Fruit fly (Drosophila melanogaster) whole organism, embryonic: ENCODE data around the gene Tsf1.

Source experiments
- Adf1 ChIP-seq: fragments of 200-800 bp; sonication (Bioruptor generic); IDR thresholded peaks from 2 replicates; pipeline ENCODE4 v1.3.6; 2022; ENCODE audit warnings: missing biosample characterization, missing genetic modification characterization
- BEAF-32 ChIP-seq: fragments of 200-800 bp; sonication (Bioruptor generic); optimal IDR thresholded peaks from 3 replicates; lab custom pipeline; 2017; ENCODE audit warnings: missing biosample characterization, missing genetic modification characterization, mild to moderate bottlenecking, moderate library complexity, missing genetic modification reagents
- CG10543 ChIP-seq: fragments of 200-800 bp; sonication (Bioruptor generic); optimal IDR thresholded peaks from 3 replicates; lab custom pipeline; 2017; ENCODE audit warnings: missing biosample characterization, mild to moderate bottlenecking, missing genetic modification characterization, moderate library complexity
- CG10654 ChIP-seq: fragments of 200-800 bp; sonication (Bioruptor generic); optimal IDR thresholded peaks from 2 replicates; lab custom pipeline; 2016; ENCODE audit warnings: missing biosample characterization, missing genetic modification characterization
- CG12659 ChIP-seq: fragments of 200-800 bp; sonication (Bioruptor generic); optimal IDR thresholded peaks from 3 replicates; lab custom pipeline; 2017; ENCODE audit warnings: mild to moderate bottlenecking, missing biosample characterization, missing genetic modification reagents, missing genetic modification characterization
- CG14860 ChIP-seq: fragments of 200-800 bp; sonication (Bioruptor generic); IDR thresholded peaks from 3 replicates; pipeline ENCODE4 v1.3.6; 2022; ENCODE audit warnings: missing biosample characterization, missing genetic modification characterization; ENCODE audit not compliant: partially characterized antibody
- CG15269 ChIP-seq: fragments of 200-800 bp; sonication (Bioruptor generic); optimal IDR thresholded peaks from 2 replicates; lab custom pipeline; 2018; ENCODE audit warnings: missing biosample characterization, mild to moderate bottlenecking, missing genetic modification characterization, moderate library complexity
- CG16813 ChIP-seq: fragments of 200-800 bp; sonication (Bioruptor generic); IDR thresholded peaks from 3 replicates; pipeline ENCODE4 v1.3.6; 2022; ENCODE audit warnings: missing biosample characterization, missing genetic modification characterization; ENCODE audit not compliant: partially characterized antibody
- CG16863 ChIP-seq: fragments of 200-800 bp; sonication (Bioruptor generic); optimal IDR thresholded peaks from 3 replicates; lab custom pipeline; 2016; ENCODE audit warnings: missing biosample characterization, missing genetic modification characterization
- CG18764 ChIP-seq: fragments of 200-800 bp; sonication (Bioruptor generic); optimal IDR thresholded peaks from 3 replicates; lab custom pipeline; 2016; ENCODE audit warnings: missing biosample characterization, missing genetic modification characterization
- CG2120 ChIP-seq: fragments of 200-800 bp; sonication (Bioruptor generic); optimal IDR thresholded peaks from 3 replicates; lab custom pipeline; 2016; ENCODE audit warnings: missing biosample characterization, missing genetic modification characterization
- CG2202 ChIP-seq: fragments of 200-800 bp; sonication (Bioruptor generic); optimal IDR thresholded peaks from 2 replicates; lab custom pipeline; 2018; ENCODE audit warnings: missing biosample characterization, mild to moderate bottlenecking, missing genetic modification characterization
- CG2712 ChIP-seq: fragments of 200-800 bp; optimal IDR thresholded peaks from 3 replicates; lab custom pipeline; 2019; ENCODE audit warnings: missing biosample characterization, mild to moderate bottlenecking, missing genetic modification characterization, moderate library complexity
- CG4282 ChIP-seq: fragments of 200-800 bp; sonication (Bioruptor generic); optimal IDR thresholded peaks from 2 replicates; lab custom pipeline; 2016; ENCODE audit warnings: missing biosample characterization, missing genetic modification characterization
- CG4404 ChIP-seq: fragments of 200-800 bp; sonication (Bioruptor generic); IDR thresholded peaks from 2 replicates; pipeline ENCODE4 v1.3.6; 2022; ENCODE audit warnings: missing biosample characterization, missing genetic modification characterization
- CG4730 ChIP-seq: fragments of 200-800 bp; sonication (Bioruptor generic); IDR thresholded peaks from 2 replicates; pipeline ENCODE4 v1.3.6; 2022; ENCODE audit warnings: missing biosample characterization, missing genetic modification characterization
- CG4820 ChIP-seq: fragments of 200-800 bp; sonication (Bioruptor generic); optimal IDR thresholded peaks from 3 replicates; lab custom pipeline; 2016; ENCODE audit warnings: missing biosample characterization, missing genetic modification characterization
- CG7357 ChIP-seq: fragments of 200-800 bp; sonication (Bioruptor generic); IDR thresholded peaks from 3 replicates; pipeline ENCODE4 v1.3.6; 2022; ENCODE audit warnings: missing biosample characterization, missing genetic modification characterization
- CG7963 ChIP-seq: fragments of 200-800 bp; sonication (Bioruptor generic); IDR thresholded peaks from 3 replicates; pipeline ENCODE4 v1.3.6; 2022; ENCODE audit warnings: missing biosample characterization, missing genetic modification characterization; ENCODE audit not compliant: partially characterized antibody
- Chrac-16 ChIP-seq: fragments of 200-800 bp; sonication (Bioruptor generic); optimal IDR thresholded peaks from 3 replicates; lab custom pipeline; 2016; ENCODE audit warnings: missing biosample characterization, missing genetic modification characterization
- Deaf1 ChIP-seq: fragments of 200-800 bp; optimal IDR thresholded peaks from 3 replicates; lab custom pipeline; 2019; ENCODE audit warnings: missing biosample characterization, mild to moderate bottlenecking, missing genetic modification characterization, moderate library complexity
- Ets97D ChIP-seq: fragments of 200-800 bp; sonication (Bioruptor generic); optimal IDR thresholded peaks from 3 replicates; lab custom pipeline; 2016; ENCODE audit warnings: missing biosample characterization, missing genetic modification characterization
- HLH4C ChIP-seq: fragments of 200-800 bp; sonication (Bioruptor generic); IDR thresholded peaks from 3 replicates; pipeline ENCODE4 v1.3.6; 2022; ENCODE audit warnings: missing biosample characterization, missing genetic modification characterization; ENCODE audit not compliant: partially characterized antibody
- HmgD ChIP-seq: fragments of 200-800 bp; sonication (Bioruptor generic); optimal IDR thresholded peaks from 3 replicates; lab custom pipeline; 2016; ENCODE audit warnings: missing biosample characterization, missing genetic modification characterization
- Hr78 ChIP-seq, 2 experiments: fragments of 200-800 bp in 1 of 2; fragments of >200 bp in 1 of 2; sonication (Bioruptor generic) in 1 of 2; optimal IDR thresholded peaks; 2 replicates each; lab custom pipeline; 2017 to 2019; ENCODE audit warnings: missing biosample characterization in 2 of 2, missing genetic modification characterization in 2 of 2, mild to moderate bottlenecking in 1 of 2, moderate library complexity in 1 of 2
- Meics ChIP-seq: fragments of 200-800 bp; sonication (Bioruptor generic); optimal IDR thresholded peaks from 2 replicates; lab custom pipeline; 2017; ENCODE audit warnings: missing biosample characterization, mild to moderate bottlenecking, missing genetic modification characterization
- Nf-YB ChIP-seq: fragments of 200-800 bp; sonication (Bioruptor generic); optimal IDR thresholded peaks from 3 replicates; lab custom pipeline; 2019; ENCODE audit warnings: missing biosample characterization, mild to moderate bottlenecking, missing genetic modification characterization, moderate library complexity
- Nf-YC ChIP-seq: fragments of 200-800 bp; optimal IDR thresholded peaks from 3 replicates; lab custom pipeline; 2019; ENCODE audit warnings: missing biosample characterization, mild to moderate bottlenecking, missing genetic modification characterization, moderate library complexity
- Oaz ChIP-seq: fragments of 200-800 bp; sonication (Bioruptor generic); IDR thresholded peaks from 2 replicates; pipeline ENCODE4 v1.3.6; 2022; ENCODE audit warnings: missing biosample characterization, missing genetic modification characterization
- Side ChIP-seq: fragments of 200-800 bp; sonication (Bioruptor generic); optimal IDR thresholded peaks from 2 replicates; lab custom pipeline; 2016; ENCODE audit warnings: missing biosample characterization, missing genetic modification characterization
- Six4 ChIP-seq: fragments of 200-800 bp; sonication (Bioruptor generic); optimal IDR thresholded peaks from 2 replicates; lab custom pipeline; 2016; ENCODE audit warnings: missing biosample characterization, missing genetic modification characterization
- Spps ChIP-seq: fragments of 200-800 bp; sonication (Bioruptor generic); optimal IDR thresholded peaks from 2 replicates; lab custom pipeline; 2018; ENCODE audit warnings: missing biosample characterization, mild to moderate bottlenecking, missing genetic modification characterization
- Usf ChIP-seq: fragments of 200-800 bp; sonication (Bioruptor generic); optimal IDR thresholded peaks from 2 replicates; lab custom pipeline; 2017; ENCODE audit warnings: missing genotype, missing biosample characterization, missing genetic modification characterization
- amos ChIP-seq: fragments of 200-800 bp; sonication (Bioruptor generic); IDR thresholded peaks from 2 replicates; pipeline ENCODE4 v1.3.6; 2022; ENCODE audit warnings: missing biosample characterization, missing genetic modification characterization; ENCODE audit not compliant: partially characterized antibody
- bab2 ChIP-seq: fragments of 200-800 bp; sonication (Bioruptor generic); optimal IDR thresholded peaks from 2 replicates; lab custom pipeline; 2016; ENCODE audit warnings: missing biosample characterization, missing genetic modification characterization
- cg ChIP-seq: fragments of 200-800 bp; sonication (Bioruptor generic); optimal IDR thresholded peaks from 3 replicates; lab custom pipeline; 2019; ENCODE audit warnings: missing biosample characterization, mild to moderate bottlenecking, missing genetic modification characterization, moderate library complexity
- chif ChIP-seq, 2 experiments: fragments of 200-800 bp; sonication (Bioruptor generic); optimal IDR thresholded peaks; 3 replicates each; lab custom pipeline; 2016; ENCODE audit warnings: missing biosample characterization in 2 of 2, missing genetic modification characterization in 2 of 2
- ci ChIP-seq: fragments of 200-800 bp; sonication (Bioruptor generic); IDR thresholded peaks from 3 replicates; pipeline ENCODE4 v1.3.6; 2022; ENCODE audit warnings: missing biosample characterization, missing genetic modification characterization
- croc ChIP-seq: fragments of 200-800 bp; sonication (Bioruptor generic); conservative IDR thresholded peaks from 3 replicates; pipeline ENCODE4 v1.3.6; 2022; ENCODE audit warnings: missing biosample characterization, missing genetic modification characterization
- cwo ChIP-seq: fragments of 200-800 bp; sonication (Bioruptor generic); optimal IDR thresholded peaks from 3 replicates; lab custom pipeline; 2017; ENCODE audit warnings: missing biosample characterization, missing genetic modification characterization, mild to moderate bottlenecking, moderate library complexity, missing genetic modification reagents
- gfzf ChIP-seq: fragments of 200-800 bp; sonication (Bioruptor generic); optimal IDR thresholded peaks from 2 replicates; lab custom pipeline; 2016; ENCODE audit warnings: missing biosample characterization, mild to moderate bottlenecking, missing genetic modification characterization, moderate library complexity
- grau ChIP-seq: fragments of 200-800 bp; optimal IDR thresholded peaks from 3 replicates; lab custom pipeline; 2019; ENCODE audit warnings: missing biosample characterization, mild to moderate bottlenecking, missing genetic modification characterization, moderate library complexity
- her ChIP-seq: fragments of 200-800 bp; sonication (Bioruptor generic); optimal IDR thresholded peaks from 2 replicates; lab custom pipeline; 2016; ENCODE audit warnings: missing biosample characterization, missing genetic modification characterization
- ind ChIP-seq: fragments of 200-800 bp; sonication (Bioruptor generic); optimal IDR thresholded peaks from 3 replicates; lab custom pipeline; 2016; ENCODE audit warnings: missing biosample characterization, missing genetic modification characterization
- org-1 ChIP-seq: fragments of 200-800 bp; sonication (Bioruptor generic); optimal IDR thresholded peaks from 2 replicates; lab custom pipeline; 2017; ENCODE audit warnings: missing biosample characterization, missing genetic modification characterization
- pfk ChIP-seq: fragments of 200-800 bp; sonication (Bioruptor generic); optimal IDR thresholded peaks from 2 replicates; lab custom pipeline; 2018; ENCODE audit warnings: missing biosample characterization, mild to moderate bottlenecking, missing genetic modification characterization, moderate library complexity
- scrt ChIP-seq: fragments of 200-800 bp; sonication (Bioruptor generic); optimal IDR thresholded peaks from 2 replicates; lab custom pipeline; 2018; ENCODE audit warnings: missing biosample characterization, mild to moderate bottlenecking, missing genetic modification characterization, moderate library complexity
- sqz ChIP-seq: fragments of 200-800 bp; sonication (Bioruptor generic); optimal IDR thresholded peaks from 3 replicates; lab custom pipeline; 2018; ENCODE audit warnings: missing biosample characterization, mild to moderate bottlenecking, missing genetic modification characterization
- tx ChIP-seq: fragments of 200-800 bp; sonication (Bioruptor generic); optimal IDR thresholded peaks from 2 replicates; lab custom pipeline; 2016; ENCODE audit warnings: missing biosample characterization, missing genetic modification characterization
- z ChIP-seq: fragments of 200-800 bp; sonication (Bioruptor generic); IDR thresholded peaks from 3 replicates; pipeline ENCODE4 v1.3.6; 2022; ENCODE audit warnings: missing biosample characterization, missing genetic modification characterization

The Tsf1 gene

dm6 chrX:18404632-18405238 is 17.9 kb downstream of the Tsf1 start (continued):
- TF ChIP-seq chif (GFP tag; optimal IDR thresholded peaks at IDR 0.05; lab: Kevin White, UChicago) (no peak), Ets97D (GFP tag; lab: Kevin White, UChicago) (no peak), Chrac-16 (GFP tag; lab: Kevin White, UChicago) (no peak), grau (tag; lab: Kevin White, UChicago) (peak; percentile 55), CG16863 (GFP tag; lab: Kevin White, UChicago) (peak; percentile 36), ind (GFP tag; lab: Kevin White, UChicago) (peak; percentile 10), CG4820 (GFP tag; lab: Kevin White, UChicago) (no peak), org-1 (GFP tag; lab: Kevin White, UChicago) (no peak), Nf-YB (GFP tag; lab: Kevin White, UChicago) (no peak), CG14860 (no peak), gfzf (GFP tag; lab: Kevin White, UChicago) (no peak), Oaz (no peak), Spps (tag; lab: Kevin White, UChicago) (no peak), croc (GFP tag; lab: Robert Waterston, UW) (no peak), Hr78 (GFP tag; optimal IDR thresholded peaks at IDR 0.05; lab: Kevin White, UChicago) (no peak), CG4730 (GFP tag; lab: Robert Waterston, UW) (no peak), CG2120 (GFP tag; lab: Kevin White, UChicago) (peak; percentile 74), CG10543 (peak; percentile 63), pfk (no peak), CG15269 (tag; lab: Kevin White, UChicago) (peak; percentile 12), CG16813 (GFP tag; lab: Robert Waterston, UW) (no peak), tx (no peak), CG7963 (GFP tag; lab: Robert Waterston, UW) (no peak), z (GFP tag; lab: Robert Waterston, UW) (peak; percentile 5; the same call in 1 of the 3 replicates), CG2712 (tag; lab: Kevin White, UChicago) (peak; percentile 17), BEAF-32 (GFP tag; lab: Kevin White, UChicago) (no peak), bab2 (GFP tag; lab: Kevin White, UChicago) (peak; percentile 46), cwo (GFP tag; lab: Kevin White, UChicago) (no peak), Usf (GFP tag; lab: Kevin White, UChicago) (peak; percentile 28), cg (GFP tag; lab: Kevin White, UChicago) (peak; percentile 46), CG7357 (GFP tag; lab: Robert Waterston, UW) (no peak), amos (no peak), CG18764 (no peak), Nf-YC (no peak), Side (no peak), ci (GFP tag; lab: Robert Waterston, UW) (no peak), scrt (GFP tag; lab: Kevin White, UChicago) (no peak), HmgD (no peak), CG4282 (GFP tag; lab: Kevin White, UChicago) (no peak), HLH4C (GFP tag; lab: Robert Waterston, UW) (no peak), CG2202 (tag; lab: Kevin White, UChicago) (no peak), Meics (no peak), Deaf1 (tag; lab: Kevin White, UChicago) (no peak), sqz (no peak), Adf1 (GFP tag; lab: Robert Waterston, UW) (peak; percentile 82; the same call in 1 of the 2 replicates), CG4404 (GFP tag; lab: Robert Waterston, UW) (no peak), CG10654 (GFP tag; lab: Kevin White, UChicago) (no peak), CG12659 (GFP tag; lab: Kevin White, UChicago) (peak; percentile 35), her (GFP tag; lab: Kevin White, UChicago) (no peak), Six4 (GFP tag; lab: Kevin White, UChicago) (no peak)
